Fruit fly (Drosophila melanogaster): ENCODE data around the gene Bcs1.

The Bcs1 gene

dm6 chr2L:10220501-10221386 lies 1.7 kb upstream of the Bcs1 start, which contains the start of the genes Npc1a and Prosalpha6 (continued):
- no peak for TF ChIP-seq usp (GFP tag; optimal IDR thresholded peaks at IDR 0.05)
- peak; percentile 58 for TF ChIP-seq Dif (GFP tag; optimal IDR thresholded peaks at IDR 0.05; ENCODE audit: partially characterized antibody)
- TF ChIP-seq fru (GFP tag; optimal IDR thresholded peaks at IDR 0.05) = no peak
- no peak for TF ChIP-seq Dfd (GFP tag; optimal IDR thresholded peaks at IDR 0.05)
- TF ChIP-seq tai (GFP tag; optimal IDR thresholded peaks at IDR 0.05) = peak; percentile 57
- no peak for TF ChIP-seq jim (GFP tag; optimal IDR thresholded peaks at IDR 0.05)
- no peak for TF ChIP-seq br (GFP tag; optimal IDR thresholded peaks at IDR 0.05)
- no peak for TF ChIP-seq HLH106 (tag; optimal IDR thresholded peaks at IDR 0.05)
- TF ChIP-seq Hr83 (GFP tag; optimal IDR thresholded peaks at IDR 0.05; ENCODE audit: poor library complexity, severe bottlenecking) = peak; percentile 36
- TF ChIP-seq dl (GFP tag; optimal IDR thresholded peaks at IDR 0.05; ENCODE audit: insufficient read depth in 1 of 2, partially characterized antibody in 2 of 2) = no peak
- no peak for TF ChIP-seq Hr78 (GFP tag; optimal IDR thresholded peaks at IDR 0.05)

dm6 chr2L:10221387-10221705 lies 1.1 kb upstream of the Bcs1 start:
- no peak for TF ChIP-seq Hnf4 (GFP tag; optimal IDR thresholded peaks at IDR 0.05)
- TF ChIP-seq brk (GFP tag; optimal IDR thresholded peaks at IDR 0.05) = no peak
- no peak for TF ChIP-seq Jra (GFP tag; optimal IDR thresholded peaks at IDR 0.05)
- TF ChIP-seq Hr78 (GFP tag; optimal IDR thresholded peaks at IDR 0.05) = no peak
- TF ChIP-seq Dfd (GFP tag; optimal IDR thresholded peaks at IDR 0.05) = no peak
- TF ChIP-seq pan (optimal IDR thresholded peaks at IDR 0.05) = no peak
- no peak for TF ChIP-seq OdsH (GFP tag; optimal IDR thresholded peaks at IDR 0.05)
- no peak for TF ChIP-seq dmrt93B (GFP tag; optimal IDR thresholded peaks at IDR 0.05)
- no peak for TF ChIP-seq lola (GFP tag; optimal IDR thresholded peaks at IDR 0.05)
- no peak for TF ChIP-seq CG32264 (GFP tag; optimal IDR thresholded peaks at IDR 0.05)
- TF ChIP-seq Mio (GFP tag; optimal IDR thresholded peaks at IDR 0.05) = no peak
- TF ChIP-seq Sp1 (GFP tag; optimal IDR thresholded peaks at IDR 0.05) = no peak
- no peak for TF ChIP-seq dl (GFP tag; optimal IDR thresholded peaks at IDR 0.05; ENCODE audit: insufficient read depth in 1 of 2, partially characterized antibody in 2 of 2)

dm6 chr2L:10226213-10226723 lies 3.8 kb downstream of the Bcs1 start:
- TF ChIP-seq Rel (GFP tag; optimal IDR thresholded peaks at IDR 0.05) (peak; percentile 9), Rel (tag; optimal IDR thresholded peaks at IDR 0.05) (no peak), Jra (GFP tag; optimal IDR thresholded peaks at IDR 0.05) (no peak)

- no peak for TF ChIP-seq fru (GFP tag; optimal IDR thresholded peaks at IDR 0.05)
- TF ChIP-seq ey (GFP tag; optimal IDR thresholded peaks at IDR 0.05) = no peak
- no peak for TF ChIP-seq Dfd (GFP tag; optimal IDR thresholded peaks at IDR 0.05)
- TF ChIP-seq pan (optimal IDR thresholded peaks at IDR 0.05) = no peak
- TF ChIP-seq brk (GFP tag; optimal IDR thresholded peaks at IDR 0.05) = no peak
- no peak for TF ChIP-seq CG32264 (GFP tag; optimal IDR thresholded peaks at IDR 0.05)
- no peak for TF ChIP-seq tai (GFP tag; optimal IDR thresholded peaks at IDR 0.05)
- TF ChIP-seq h (GFP tag; optimal IDR thresholded peaks at IDR 0.05) = no peak
- TF ChIP-seq Abd-B (GFP tag; optimal IDR thresholded peaks at IDR 0.05) = no peak
- peak; percentile 15 for TF ChIP-seq rgr (GFP tag; optimal IDR thresholded peaks at IDR 0.05)
- no peak for TF ChIP-seq Jra (GFP tag; optimal IDR thresholded peaks at IDR 0.05)
- TF ChIP-seq foxo (GFP tag; optimal IDR thresholded peaks at IDR 0.05) = no peak
- TF ChIP-seq Mio (GFP tag; optimal IDR thresholded peaks at IDR 0.05) = no peak
- peak; percentile 82 for TF ChIP-seq Myc (optimal IDR thresholded peaks at IDR 0.05)
- TF ChIP-seq sv (GFP tag; optimal IDR thresholded peaks at IDR 0.05) = no peak
- no peak for TF ChIP-seq CG9705 (GFP tag; optimal IDR thresholded peaks at IDR 0.05)
- TF ChIP-seq GATAd (GFP tag; optimal IDR thresholded peaks at IDR 0.05) = no peak
- TF ChIP-seq psq (GFP tag; optimal IDR thresholded peaks at IDR 0.05) = no peak
- TF ChIP-seq Sp1 (GFP tag; optimal IDR thresholded peaks at IDR 0.05) = peak; percentile 11
- TF ChIP-seq Vsx2 (GFP tag; optimal IDR thresholded peaks at IDR 0.05; ENCODE audit: partially characterized antibody) = no peak
- no peak for TF ChIP-seq br (GFP tag; optimal IDR thresholded peaks at IDR 0.05)
- TF ChIP-seq dsf (GFP tag; optimal IDR thresholded peaks at IDR 0.05; ENCODE audit: borderline replicate concordance) = no peak
- no peak for TF ChIP-seq Hr83 (GFP tag; optimal IDR thresholded peaks at IDR 0.05; ENCODE audit: poor library complexity, severe bottlenecking)
- TF ChIP-seq Hr78 (GFP tag; optimal IDR thresholded peaks at IDR 0.05) = no peak
- TF ChIP-seq dmrt93B (GFP tag; optimal IDR thresholded peaks at IDR 0.05) = no peak
- TF ChIP-seq CrebA (GFP tag; optimal IDR thresholded peaks at IDR 0.05; ENCODE audit: borderline replicate concordance) = no peak
- no peak for TF ChIP-seq lola (GFP tag; optimal IDR thresholded peaks at IDR 0.05)
- TF ChIP-seq usp (GFP tag; optimal IDR thresholded peaks at IDR 0.05) = no peak
- TF ChIP-seq HLH106 (tag; optimal IDR thresholded peaks at IDR 0.05) = no peak
- TF ChIP-seq jim (GFP tag; optimal IDR thresholded peaks at IDR 0.05) = no peak
- TF ChIP-seq woc (GFP tag; optimal IDR thresholded peaks at IDR 0.05) = peak; percentile 80
- TF ChIP-seq Rel (GFP tag; optimal IDR thresholded peaks at IDR 0.05) = no peak
- TF ChIP-seq Rel (tag; optimal IDR thresholded peaks at IDR 0.05) = peak; percentile 41
- peak; percentile 26 for TF ChIP-seq sage (GFP tag; optimal IDR thresholded peaks at IDR 0.05)
- TF ChIP-seq N (GFP tag; optimal IDR thresholded peaks at IDR 0.05) = no peak
- TF ChIP-seq Dif (GFP tag; optimal IDR thresholded peaks at IDR 0.05; ENCODE audit: partially characterized antibody) = no peak
Observed at dm6 chr2L:10226724-10227407, 4.4 kb downstream of the Bcs1 start, which contains the start of gene CG5708. CG5708 (minus strand) TSS chr2L:10226808.

Data from whole organism, wandering third instar larva.